Worm (Caenorhabditis elegans): ENCODE data around the gene idpb-4.

- TF ChIP-seq lin-39 (tag; optimal IDR thresholded peaks at IDR 0.05) (no peak), ama-1 (optimal IDR thresholded peaks at IDR 0.05) (no peak), ceh-28 (tag; optimal IDR thresholded peaks at IDR 0.05) (no peak), unc-62 (GFP tag; optimal IDR thresholded peaks at IDR 0.05) (no peak), elt-2 (tag; optimal IDR thresholded peaks at IDR 0.05) (no peak)
Observed at ce11 chrII:8726700-8727099, 10.7 kb downstream of the idpb-4 start, which contains the start of gene T01B7.9.

Data from whole organism, L3 larva.